Worm (Caenorhabditis elegans): ENCODE measurements around the gene H14N18.4.

DNA sequence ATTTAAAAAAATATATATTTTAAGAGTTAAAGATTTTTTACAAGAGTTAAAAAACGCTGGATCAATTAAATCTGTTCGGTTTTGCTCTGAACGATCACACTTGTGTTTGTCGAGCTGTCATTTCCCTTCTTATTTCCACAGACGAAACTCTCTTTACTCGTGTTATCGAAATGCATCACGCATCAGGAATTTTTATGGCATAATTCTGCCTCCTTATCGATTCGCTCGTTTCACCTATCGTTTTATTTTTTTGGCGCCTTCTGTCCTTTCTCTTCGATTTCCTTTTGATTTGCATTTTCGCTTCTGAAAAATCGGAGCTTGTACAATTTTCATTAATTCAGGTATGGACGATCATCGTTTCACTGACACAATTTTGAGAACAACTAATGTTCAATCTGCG is 19.6 kb upstream of the H14N18.4 start:
- TF ChIP-seq R02D3.7 (tag; optimal IDR thresholded peaks at IDR 0.05) (no peak), unc-62 (GFP tag; optimal IDR thresholded peaks at IDR 0.05) (no peak), snpc-4 (tag; optimal IDR thresholded peaks at IDR 0.05) (no peak), egl-27 (tag; optimal IDR thresholded peaks at IDR 0.05) (no peak), fos-1 (tag; optimal IDR thresholded peaks at IDR 0.05) (no peak)

All from whole organism, L3 larva.